Fruit fly (Drosophila melanogaster): ENCODE measurements around the gene ems.

ems gene

dm6 chr3R:13888332-13888731, 13.3 kb upstream of the ems start (continued):
- 0 out of 3 replicates have a peak, but pooled peaks have one; percentile 43 for TF ChIP-seq zfh1 (GFP tag; IDR thresholded peaks at IDR 0.05)
- TF ChIP-seq ham (GFP tag; IDR thresholded peaks at IDR 0.05) = no peak
- no peak for TF ChIP-seq slou (GFP tag; optimal IDR thresholded peaks at IDR 0.05)
- TF ChIP-seq CG7839 (tag; optimal IDR thresholded peaks at IDR 0.05) = peak; percentile 18
- TF ChIP-seq Xrp1 (GFP tag; IDR thresholded peaks at IDR 0.05) = peak; percentile 34; the same call in 1 of the 2 replicates
- TF ChIP-seq CG11504 (tag; optimal IDR thresholded peaks at IDR 0.05) = peak; percentile 23
- TF ChIP-seq CG2712 (tag; optimal IDR thresholded peaks at IDR 0.05) = peak; percentile 44
- peak; percentile 49 for TF ChIP-seq gem (tag; optimal IDR thresholded peaks at IDR 0.05)
- no peak for TF ChIP-seq cato (GFP tag; optimal IDR thresholded peaks at IDR 0.05; ENCODE audit: borderline replicate concordance)
- no peak for TF ChIP-seq Lim3 (GFP tag; IDR thresholded peaks at IDR 0.05)
- TF ChIP-seq Blimp-1 (GFP tag; optimal IDR thresholded peaks at IDR 0.05) = peak; percentile 24
- TF ChIP-seq CoRest (tag; optimal IDR thresholded peaks at IDR 0.05) = peak; percentile 11
- TF ChIP-seq CG8388 (GFP tag; optimal IDR thresholded peaks at IDR 0.05) = peak; percentile 7
- no peak for TF ChIP-seq Adf1 (GFP tag; IDR thresholded peaks at IDR 0.05)
- no peak for TF ChIP-seq CG9817 (tag; optimal IDR thresholded peaks at IDR 0.05)
- TF ChIP-seq grn (GFP tag; optimal IDR thresholded peaks at IDR 0.05) = peak; percentile 48

- TF ChIP-seq slou (GFP tag; optimal IDR thresholded peaks at IDR 0.05) (no peak), ems (GFP tag; optimal IDR thresholded peaks at IDR 0.05) (no peak), caup (GFP tag; optimal IDR thresholded peaks at IDR 0.05; ENCODE audit: severe bottlenecking) (no peak), dysf (GFP tag; IDR thresholded peaks at IDR 0.05) (peak; percentile 43; the same call in 1 of the 3 replicates), CG1233 (GFP tag; optimal IDR thresholded peaks at IDR 0.05) (no peak), gt (GFP tag; IDR thresholded peaks at IDR 0.05) (no peak), ro (GFP tag; IDR thresholded peaks at IDR 0.05) (no peak), sens-2 (GFP tag; IDR thresholded peaks at IDR 0.05) (no peak), zen (tag; optimal IDR thresholded peaks at IDR 0.05) (no peak), NC2β (GFP tag; optimal IDR thresholded peaks at IDR 0.05) (no peak), CG14667 (GFP tag; IDR thresholded peaks at IDR 0.05) (no peak), CG16863 (GFP tag; optimal IDR thresholded peaks at IDR 0.05) (peak; percentile 26), sna (GFP tag; IDR thresholded peaks at IDR 0.05; ENCODE audit: partially characterized antibody) (no peak), CG15011 (GFP tag; optimal IDR thresholded peaks at IDR 0.05) (no peak), crp (GFP tag; optimal IDR thresholded peaks at IDR 0.05) (no peak), Stat92E (GFP tag; optimal IDR thresholded peaks at IDR 0.05) (no peak), gsb-n (tag; optimal IDR thresholded peaks at IDR 0.05) (peak; percentile 13), CG2116 (GFP tag; optimal IDR thresholded peaks at IDR 0.05) (no peak), CG7271 (tag; optimal IDR thresholded peaks at IDR 0.05) (no peak), trem (tag; optimal IDR thresholded peaks at IDR 0.05) (peak; percentile 14), CG12155 (GFP tag; optimal IDR thresholded peaks at IDR 0.05) (no peak), E2f2 (GFP tag; IDR thresholded peaks at IDR 0.05) (0 out of 2 replicates have a peak, but pooled peaks have one; percentile 13), Ravus (GFP tag; IDR thresholded peaks at IDR 0.05) (no peak), Mrtf (GFP tag; IDR thresholded peaks at IDR 0.05) (no peak), CG6813 (GFP tag; optimal IDR thresholded peaks at IDR 0.05) (no peak), CG13287 (GFP tag; IDR thresholded peaks at IDR 0.05; ENCODE audit: partially characterized antibody) (no peak), en (GFP tag; optimal IDR thresholded peaks at IDR 0.05) (no peak), phol (tag; optimal IDR thresholded peaks at IDR 0.05) (peak; percentile 64), CG10321 (GFP tag; IDR thresholded peaks at IDR 0.05) (no peak), CG9215 (GFP tag; IDR thresholded peaks at IDR 0.05) (no peak), CG17912 (GFP tag; optimal IDR thresholded peaks at IDR 0.05) (no peak), p53 (GFP tag; optimal IDR thresholded peaks at IDR 0.05) (no peak), gem (tag; optimal IDR thresholded peaks at IDR 0.05) (peak; percentile 68), hb (GFP tag; IDR thresholded peaks at IDR 0.05; ENCODE audit: partially characterized antibody) (no peak), ash1 (GFP tag; optimal IDR thresholded peaks at IDR 0.05) (no peak), insv (GFP tag; optimal IDR thresholded peaks at IDR 0.05) (no peak)
Measured at dm6 chr3R:13892870-13893269, 8.8 kb upstream of the ems start.

Measured in whole organism, embryonic.